Fruit fly (Drosophila melanogaster): ENCODE measurements around the gene CG12645.

The CG12645 gene

dm6 chrX:10184355-10185058 is 31.1 kb downstream of the CG12645 start:
- TF ChIP-seq Hr96 (GFP tag; optimal IDR thresholded peaks at IDR 0.05), result no peak
- no peak for TF ChIP-seq toe (GFP tag; optimal IDR thresholded peaks at IDR 0.05)
- TF ChIP-seq kay (GFP tag; ENCODE audit: borderline replicate concordance), result no peak
- TF ChIP-seq bab1 (GFP tag; optimal IDR thresholded peaks at IDR 0.05), result no peak
- no peak for TF ChIP-seq cic (GFP tag; optimal IDR thresholded peaks at IDR 0.05)
- TF ChIP-seq pad (GFP tag; optimal IDR thresholded peaks at IDR 0.05), result no peak
- no peak for TF ChIP-seq CG12768 (GFP tag; optimal IDR thresholded peaks at IDR 0.05)
- no peak for TF ChIP-seq CG5204 (GFP tag; optimal IDR thresholded peaks at IDR 0.05)
- TF ChIP-seq cnc (optimal IDR thresholded peaks at IDR 0.05), result no peak
- TF ChIP-seq CG1620 (GFP tag; optimal IDR thresholded peaks at IDR 0.05), result no peak
- TF ChIP-seq Clk (GFP tag; optimal IDR thresholded peaks at IDR 0.05), result no peak

DNA sequence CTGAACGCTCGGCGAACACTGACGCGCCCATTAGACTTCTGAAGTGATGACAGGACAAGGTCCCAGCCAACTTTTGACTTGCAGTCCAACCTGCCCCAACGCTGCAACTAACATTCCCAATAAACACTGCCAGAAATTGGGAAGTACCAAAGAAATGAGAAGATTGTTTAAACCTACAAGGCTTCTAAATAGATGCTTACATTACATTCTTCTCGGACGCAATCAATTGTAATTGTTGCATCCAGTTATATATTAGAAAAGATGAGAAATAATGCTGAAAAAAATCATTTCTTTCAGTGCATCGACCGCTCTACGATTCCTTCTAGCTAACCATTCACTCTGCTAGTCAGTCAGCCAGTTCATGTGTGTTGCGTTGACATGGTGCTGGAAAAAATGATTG is 49.2 kb downstream of the CG12645 start:
- TF ChIP-seq Mnt (GFP tag; optimal IDR thresholded peaks at IDR 0.05) (no peak), Hr96 (GFP tag; optimal IDR thresholded peaks at IDR 0.05) (no peak), cnc (optimal IDR thresholded peaks at IDR 0.05) (no peak), CG14711 (tag; optimal IDR thresholded peaks at IDR 0.05) (no peak), tj (GFP tag; optimal IDR thresholded peaks at IDR 0.05) (no peak), cic (GFP tag; optimal IDR thresholded peaks at IDR 0.05) (no peak), CG1620 (GFP tag; optimal IDR thresholded peaks at IDR 0.05) (no peak), CG7101 (tag; optimal IDR thresholded peaks at IDR 0.05) (no peak)

All from whole organism, adult.